Worm (Caenorhabditis elegans): Measurements from ENCODE around the gene C23H4.8.

DNA sequence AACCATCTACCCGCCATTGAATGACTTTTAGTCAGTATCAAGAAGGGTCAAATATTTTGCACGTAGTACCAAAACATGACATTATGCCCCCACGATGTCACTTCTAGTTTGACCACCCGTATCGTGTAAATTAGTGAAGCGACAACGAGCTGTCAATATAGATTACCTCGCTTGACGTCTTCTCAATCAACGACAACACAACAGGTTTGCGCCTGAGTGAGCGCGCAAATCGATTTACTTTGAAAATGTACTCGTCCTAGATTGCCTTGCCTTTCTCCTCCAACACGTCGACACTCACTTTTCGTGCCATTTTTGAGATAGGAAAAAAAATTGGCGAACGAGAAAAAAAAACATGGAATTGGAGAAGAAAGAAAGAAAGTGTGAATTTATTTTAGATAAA, 36.4 kb upstream of the C23H4.8 start:
- TF ChIP-seq daf-8 (GFP tag; IDR thresholded peaks at IDR 0.05) (no peak), tra-1 (GFP tag; IDR thresholded peaks at IDR 0.05) (no peak), lin-38 (GFP tag; IDR thresholded peaks at IDR 0.05) (no peak)
